Fruit fly (Drosophila melanogaster) whole organism, embryonic: ENCODE results near the gene CG10063.

Experiments used
- Aef1 ChIP-seq: fragments of 200-800 bp; sonication (Bioruptor generic); IDR thresholded peaks from 3 replicates; pipeline ENCODE4 v1.3.6; 2022; ENCODE audit warnings: missing biosample characterization, missing genetic modification characterization
- CG10543 ChIP-seq: fragments of 200-800 bp; sonication (Bioruptor generic); optimal IDR thresholded peaks from 3 replicates; lab custom pipeline; 2017; ENCODE audit warnings: missing biosample characterization, mild to moderate bottlenecking, missing genetic modification characterization, moderate library complexity
- CG11247 ChIP-seq: fragments of 200-800 bp; sonication (Bioruptor generic); IDR thresholded peaks from 2 replicates; pipeline ENCODE4 v1.3.6; 2022; ENCODE audit warnings: missing biosample characterization, missing genetic modification characterization
- CG11695 ChIP-seq: fragments of 200-800 bp; sonication (Bioruptor generic); IDR thresholded peaks from 3 replicates; pipeline ENCODE4 v1.3.6; 2022; ENCODE audit warnings: missing biosample characterization, missing genetic modification characterization
- CG1603 ChIP-seq: fragments of 200-800 bp; sonication (Bioruptor generic); optimal IDR thresholded peaks from 2 replicates; lab custom pipeline; 2019; ENCODE audit warnings: missing biosample characterization, mild to moderate bottlenecking, missing genetic modification characterization, moderate library complexity
- CG18262 ChIP-seq: fragments of 200-800 bp; optimal IDR thresholded peaks from 3 replicates; lab custom pipeline; 2019; ENCODE audit warnings: missing biosample characterization, mild to moderate bottlenecking, missing genetic modification characterization, moderate library complexity
- CG1832 ChIP-seq: fragments of 200-800 bp; sonication (Bioruptor generic); optimal IDR thresholded peaks from 2 replicates; lab custom pipeline; 2017; ENCODE audit warnings: missing biosample characterization, mild to moderate bottlenecking, missing genetic modification characterization, inconsistent platforms
- CG2875 ChIP-seq: fragments of 200-800 bp; sonication (Bioruptor generic); optimal IDR thresholded peaks from 2 replicates; lab custom pipeline; 2017; ENCODE audit warnings: missing biosample characterization, mild to moderate bottlenecking, missing genetic modification characterization, missing genetic modification reagents
- CG4730 ChIP-seq: fragments of 200-800 bp; sonication (Bioruptor generic); IDR thresholded peaks from 2 replicates; pipeline ENCODE4 v1.3.6; 2022; ENCODE audit warnings: missing biosample characterization, missing genetic modification characterization
- CHES-1-like ChIP-seq: fragments of 200-800 bp; sonication (Bioruptor generic); optimal IDR thresholded peaks from 2 replicates; lab custom pipeline; 2016; ENCODE audit warnings: missing biosample characterization, missing genetic modification characterization
- D19A ChIP-seq: fragments of 200-800 bp; optimal IDR thresholded peaks from 3 replicates; lab custom pipeline; 2019; ENCODE audit warnings: missing biosample characterization, mild to moderate bottlenecking, missing genetic modification characterization, moderate library complexity
- Dref ChIP-seq: fragments of 200-800 bp; sonication (Bioruptor generic); IDR thresholded peaks from 2 replicates; pipeline ENCODE4 v1.3.6; 2022; ENCODE audit warnings: missing biosample characterization, missing genetic modification characterization
- Drgx ChIP-seq: fragments of 200-800 bp; sonication (Bioruptor generic); IDR thresholded peaks from 2 replicates; pipeline ENCODE4 v1.3.6; 2022; ENCODE audit warnings: missing biosample characterization, missing genetic modification characterization
- HLH3B ChIP-seq: fragments of 200-800 bp; sonication (Bioruptor generic); IDR thresholded peaks from 2 replicates; pipeline ENCODE4 v1.3.6; 2022; ENCODE audit warnings: missing biosample characterization, missing genetic modification characterization
- Hsf ChIP-seq: fragments of 200-800 bp; sonication (Bioruptor generic); optimal IDR thresholded peaks from 3 replicates; lab custom pipeline; 2016; ENCODE audit warnings: missing biosample characterization, missing genetic modification characterization
- MESR4 ChIP-seq: fragments of 200-800 bp; sonication (Bioruptor generic); optimal IDR thresholded peaks from 2 replicates; lab custom pipeline; 2018; ENCODE audit warnings: missing biosample characterization, mild to moderate bottlenecking, missing genetic modification characterization, moderate library complexity
- MTF-1 ChIP-seq: fragments of 200-800 bp; sonication (Bioruptor generic); optimal IDR thresholded peaks from 2 replicates; lab custom pipeline; 2018; ENCODE audit warnings: missing biosample characterization, mild to moderate bottlenecking, missing genetic modification characterization, borderline replicate concordance
- Opbp ChIP-seq: fragments of 200-800 bp; sonication (Bioruptor generic); IDR thresholded peaks from 3 replicates; pipeline ENCODE4 v1.3.6; 2022; ENCODE audit warnings: missing biosample characterization, missing genetic modification characterization; ENCODE audit not compliant: partially characterized antibody
- Pdp1 ChIP-seq, 2 experiments: fragments of 200-800 bp; sonication (Bioruptor generic); optimal IDR thresholded peaks; 3 replicates each; lab custom pipeline; 2016; ENCODE audit warnings: missing biosample characterization in 2 of 2, missing genetic modification characterization in 2 of 2, mild to moderate bottlenecking in 1 of 2, moderate library complexity in 1 of 2
- Rfx ChIP-seq: fragments of 200-800 bp; sonication (Bioruptor generic); IDR thresholded peaks from 2 replicates; pipeline ENCODE4 v1.3.6; 2022; ENCODE audit warnings: missing biosample characterization, missing genetic modification characterization
- Rx ChIP-seq: fragments of 200-800 bp; sonication (Bioruptor generic); IDR thresholded peaks from 2 replicates; pipeline ENCODE4 v1.3.6; 2022; ENCODE audit warnings: missing biosample characterization, missing genetic modification characterization
- Scr ChIP-seq: fragments of 200-800 bp; sonication (Bioruptor generic); IDR thresholded peaks from 2 replicates; pipeline ENCODE4 v1.3.6; 2022; ENCODE audit warnings: missing biosample characterization, missing genetic modification characterization; ENCODE audit not compliant: partially characterized antibody
- Sry-β ChIP-seq: fragments of 200-800 bp; sonication (Bioruptor generic); optimal IDR thresholded peaks from 2 replicates; lab custom pipeline; 2018; ENCODE audit warnings: missing biosample characterization, mild to moderate bottlenecking, missing genetic modification characterization, moderate library complexity
- TFAM ChIP-seq: fragments of 200-800 bp; sonication (Bioruptor generic); optimal IDR thresholded peaks from 2 replicates; lab custom pipeline; 2017; ENCODE audit warnings: missing biosample characterization, missing genetic modification characterization, inconsistent platforms
- ato ChIP-seq: fragments of 200-800 bp; sonication (Bioruptor generic); IDR thresholded peaks from 2 replicates; pipeline ENCODE4 v1.3.6; 2022; ENCODE audit warnings: missing biosample characterization, missing genetic modification characterization; ENCODE audit not compliant: partially characterized antibody
- cas ChIP-seq: fragments of 200-800 bp; sonication (Bioruptor generic); IDR thresholded peaks from 2 replicates; pipeline ENCODE4 v1.3.6; 2022; ENCODE audit warnings: missing biosample characterization, missing genetic modification characterization
- ci ChIP-seq: fragments of 200-800 bp; sonication (Bioruptor generic); IDR thresholded peaks from 3 replicates; pipeline ENCODE4 v1.3.6; 2022; ENCODE audit warnings: missing biosample characterization, missing genetic modification characterization
- da ChIP-seq: fragments of 200-800 bp; sonication (Bioruptor generic); optimal IDR thresholded peaks from 2 replicates; lab custom pipeline; 2016; ENCODE audit warnings: missing biosample characterization, missing genetic modification characterization
- dpn ChIP-seq, 2 experiments: fragments of 200-800 bp; sonication (Bioruptor generic); optimal IDR thresholded peaks; 3 replicates each; lab custom pipeline; 2016; ENCODE audit warnings: missing biosample characterization in 2 of 2, missing genetic modification characterization in 2 of 2
- fd3F ChIP-seq: fragments of 200-800 bp; sonication (Bioruptor generic); optimal IDR thresholded peaks from 2 replicates; lab custom pipeline; 2018; ENCODE audit warnings: missing biosample characterization, mild to moderate bottlenecking, missing genetic modification characterization, moderate library complexity
- fd64A ChIP-seq: fragments of 200-800 bp; sonication (Bioruptor generic); optimal IDR thresholded peaks from 3 replicates; lab custom pipeline; 2018; ENCODE audit warnings: missing biosample characterization, mild to moderate bottlenecking, missing genetic modification characterization
- hbn ChIP-seq: fragments of 200-800 bp; sonication (Bioruptor generic); IDR thresholded peaks from 2 replicates; pipeline ENCODE4 v1.3.6; 2022; ENCODE audit warnings: missing biosample characterization, missing genetic modification characterization; ENCODE audit not compliant: partially characterized antibody
- kni ChIP-seq: fragments of 200-800 bp; sonication (Bioruptor generic); optimal IDR thresholded peaks from 3 replicates; lab custom pipeline; 2017; ENCODE audit warnings: mild to moderate bottlenecking, missing biosample characterization, missing genetic modification reagents, missing genetic modification characterization
- lmd ChIP-seq: fragments of 200-800 bp; sonication (Bioruptor generic); IDR thresholded peaks from 2 replicates; pipeline ENCODE4 v1.3.6; 2022; ENCODE audit warnings: missing biosample characterization, missing genetic modification characterization
- lov ChIP-seq, 2 experiments: fragments of 200-800 bp in 1 of 2; fragments of >200 bp in 1 of 2; sonication (Bioruptor generic) in 1 of 2; IDR thresholded peaks in 1 of 2; optimal IDR thresholded peaks in 1 of 2; 2 replicates in 1 of 2; 3 replicates in 1 of 2; pipeline versions ENCODE4 v1.3.6 to Lab custom; 2017 to 2022; ENCODE audit warnings: missing biosample characterization in 1 of 2, missing genetic modification characterization in 1 of 2
- nau ChIP-seq: fragments of 200-800 bp; sonication (Bioruptor generic); optimal IDR thresholded peaks from 3 replicates; lab custom pipeline; 2017; ENCODE audit warnings: missing biosample characterization, mild to moderate bottlenecking, missing genetic modification characterization, missing genetic modification reagents
- onecut ChIP-seq: fragments of 200-800 bp; sonication (Bioruptor generic); IDR thresholded peaks from 2 replicates; pipeline ENCODE4 v1.3.6; 2022; ENCODE audit warnings: missing biosample characterization, missing genetic modification characterization
- psq ChIP-seq: fragments of 200-800 bp; sonication (Bioruptor generic); optimal IDR thresholded peaks from 2 replicates; lab custom pipeline; 2017; ENCODE audit warnings: missing biosample characterization, missing genetic modification characterization
- repo ChIP-seq: fragments of 200-800 bp; sonication (Bioruptor generic); optimal IDR thresholded peaks from 2 replicates; lab custom pipeline; 2016; ENCODE audit warnings: missing biosample characterization, missing genetic modification characterization
- seq ChIP-seq: fragments of 200-800 bp; sonication (Bioruptor generic); IDR thresholded peaks from 2 replicates; pipeline ENCODE4 v1.3.6; 2022; ENCODE audit warnings: missing biosample characterization, missing genetic modification characterization
- sim ChIP-seq: fragments of 200-800 bp; sonication (Bioruptor generic); IDR thresholded peaks from 2 replicates; pipeline ENCODE4 v1.3.6; 2022; ENCODE audit warnings: missing biosample characterization, missing genetic modification characterization
- sima ChIP-seq: fragments of 200-800 bp; sonication (Bioruptor generic); optimal IDR thresholded peaks from 2 replicates; lab custom pipeline; 2016; ENCODE audit warnings: missing biosample characterization, missing genetic modification characterization
- slbo ChIP-seq: fragments of 200-800 bp; sonication (Bioruptor generic); IDR thresholded peaks from 2 replicates; pipeline ENCODE4 v1.3.6; 2022; ENCODE audit warnings: missing biosample characterization, missing genetic modification characterization
- sqz ChIP-seq: fragments of 200-800 bp; sonication (Bioruptor generic); optimal IDR thresholded peaks from 3 replicates; lab custom pipeline; 2018; ENCODE audit warnings: missing biosample characterization, mild to moderate bottlenecking, missing genetic modification characterization
- tgo ChIP-seq: fragments of 200-800 bp; sonication (Bioruptor generic); IDR thresholded peaks from 3 replicates; pipeline ENCODE4 v1.3.6; 2022; ENCODE audit warnings: missing biosample characterization, missing genetic modification characterization
- ttk ChIP-seq: fragments of 200-800 bp; sonication (Bioruptor generic); IDR thresholded peaks from 2 replicates; pipeline ENCODE4 v2.1.2; 2022; ENCODE audit warnings: missing biosample characterization, missing genetic modification characterization
- unc-4 ChIP-seq: fragments of 200-800 bp; sonication (Bioruptor generic); IDR thresholded peaks from 2 replicates; pipeline ENCODE4 v1.3.6; 2022; ENCODE audit warnings: missing biosample characterization, missing genetic modification characterization; ENCODE audit not compliant: partially characterized antibody
- wdn ChIP-seq: fragments of 200-800 bp; sonication (Bioruptor generic); IDR thresholded peaks from 2 replicates; pipeline ENCODE4 v1.3.6; 2022; ENCODE audit warnings: missing biosample characterization, missing genetic modification characterization
- yki ChIP-seq: fragments of >200 bp; optimal IDR thresholded peaks from 3 replicates; lab custom pipeline; 2018
- zen2 ChIP-seq: fragments of 200-800 bp; sonication (Bioruptor generic); IDR thresholded peaks from 3 replicates; pipeline ENCODE4 v1.3.6; 2022; ENCODE audit warnings: missing biosample characterization, missing genetic modification characterization; ENCODE audit not compliant: partially characterized antibody
- zfh2 ChIP-seq: fragments of 200-800 bp; sonication (Bioruptor generic); optimal IDR thresholded peaks from 2 replicates; lab custom pipeline; 2016; ENCODE audit warnings: missing biosample characterization, missing genetic modification characterization

Gene CG10063

DNA sequence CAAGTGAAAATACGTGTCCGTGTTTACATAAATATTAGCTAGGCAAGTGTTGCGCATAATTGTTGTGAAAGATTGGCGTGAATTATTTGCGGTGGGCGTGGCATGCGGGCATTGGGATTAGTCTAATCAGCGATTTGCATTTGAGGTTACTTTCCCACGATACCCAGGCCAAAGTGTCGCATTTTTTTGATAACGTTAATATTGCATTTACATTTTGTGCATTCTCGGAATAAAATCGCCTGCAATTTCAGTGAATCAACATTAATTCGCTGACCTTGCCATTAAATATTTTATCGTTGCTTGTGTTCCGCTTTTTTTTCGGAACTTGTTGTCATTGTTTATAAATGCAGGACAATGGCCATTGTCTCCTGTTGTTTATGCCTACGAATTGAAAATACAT, 30.1 kb upstream of the CG10063 start:
- TF ChIP-seq Hsf (no peak), Aef1 (GFP tag; lab: Robert Waterston, UW) (no peak), CG4730 (no peak), kni (GFP tag; lab: Kevin White, UChicago) (no peak), Sry-β (GFP tag; lab: Kevin White, UChicago) (no peak), CG1603 (tag; lab: Kevin White, UChicago) (no peak), Pdp1 (GFP tag; optimal IDR thresholded peaks at IDR 0.05; lab: Kevin White, UChicago) (no peak), da (GFP tag; lab: Kevin White, UChicago) (no peak), nau (no peak), onecut (GFP tag; lab: Robert Waterston, UW) (no peak), yki (lab: Kevin White, UChicago) (no peak), CG18262 (tag; lab: Kevin White, UChicago) (no peak), Dref (GFP tag; lab: Robert Waterston, UW) (no peak), ato (GFP tag; lab: Robert Waterston, UW) (no peak), ci (GFP tag; lab: Robert Waterston, UW) (no peak), unc-4 (no peak), Scr (GFP tag; lab: Robert Waterston, UW) (no peak), MTF-1 (GFP tag; lab: Kevin White, UChicago) (no peak)

DNA sequence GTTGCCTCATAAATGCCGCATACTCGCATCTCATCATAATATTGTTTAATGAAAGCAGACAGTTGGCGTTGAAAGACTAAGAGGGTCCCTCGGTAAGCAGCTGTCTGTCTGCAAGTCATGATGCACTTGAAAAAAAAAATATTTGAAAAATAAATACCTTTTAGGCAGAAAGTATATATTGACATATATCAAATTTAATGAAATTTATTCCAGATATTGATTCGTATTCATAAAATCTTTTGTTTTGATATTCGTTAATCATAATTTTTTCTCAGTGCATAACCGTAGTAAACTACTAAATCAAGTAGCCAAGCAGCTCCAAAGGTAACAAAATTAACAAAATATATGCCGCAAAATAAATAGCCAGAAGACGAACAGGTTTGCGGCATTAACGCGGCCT, 29.6 kb upstream of the CG10063 start:
- TF ChIP-seq CG10543 (GFP tag; lab: Kevin White, UChicago): no peak
- TF ChIP-seq lmd: peak; percentile 31
- no peak for TF ChIP-seq hbn (GFP tag; lab: Robert Waterston, UW)
- no peak for TF ChIP-seq D19A (tag; lab: Kevin White, UChicago)
- 0 out of 2 replicates have a peak, but pooled peaks have one; percentile 9 for TF ChIP-seq Rx (GFP tag; lab: Robert Waterston, UW)
- TF ChIP-seq dpn (GFP tag; optimal IDR thresholded peaks at IDR 0.05; lab: Kevin White, UChicago): no peak
- no peak for TF ChIP-seq CG1832 (GFP tag; lab: Kevin White, UChicago)
- 0 out of 2 replicates have a peak, but pooled peaks have one; percentile 15 for TF ChIP-seq Rfx
- TF ChIP-seq da (GFP tag; lab: Kevin White, UChicago): no peak
- no peak for TF ChIP-seq CG11247 (GFP tag; lab: Robert Waterston, UW)
- TF ChIP-seq slbo (GFP tag; lab: Robert Waterston, UW): no peak
- no peak for TF ChIP-seq CHES-1-like (GFP tag; lab: Kevin White, UChicago)
- TF ChIP-seq Drgx (GFP tag; lab: Robert Waterston, UW): peak; percentile 31; the same call in 1 of the 2 replicates
- 0 out of 3 replicates have a peak, but pooled peaks have one; percentile 17 for TF ChIP-seq CG11695
- TF ChIP-seq fd64A (GFP tag; lab: Kevin White, UChicago): no peak
- no peak for TF ChIP-seq Opbp (GFP tag; lab: Robert Waterston, UW)
- no peak for TF ChIP-seq psq
- TF ChIP-seq repo: no peak
- 0 out of 2 replicates have a peak, but pooled peaks have one; percentile 20 for TF ChIP-seq ttk
- no peak for TF ChIP-seq zfh2 (GFP tag; lab: Kevin White, UChicago)
- TF ChIP-seq sqz (GFP tag; lab: Kevin White, UChicago): no peak
- TF ChIP-seq sima (GFP tag; lab: Kevin White, UChicago): no peak
- no peak for TF ChIP-seq CG2875 (GFP tag; lab: Kevin White, UChicago)
- no peak for TF ChIP-seq fd3F (GFP tag; lab: Kevin White, UChicago)
- no peak for TF ChIP-seq HLH3B (GFP tag; lab: Robert Waterston, UW)
- TF ChIP-seq TFAM: no peak
- TF ChIP-seq MESR4 (GFP tag; lab: Kevin White, UChicago): no peak
- no peak for TF ChIP-seq seq (GFP tag; lab: Robert Waterston, UW)
- TF ChIP-seq cas (GFP tag; lab: Robert Waterston, UW): no peak
- TF ChIP-seq lov (optimal IDR thresholded peaks at IDR 0.05; lab: Kevin White, UChicago): no peak
- TF ChIP-seq lov (GFP tag; IDR thresholded peaks at IDR 0.05; lab: Robert Waterston, UW): no peak
- no peak for TF ChIP-seq zen2 (GFP tag; lab: Robert Waterston, UW)
- TF ChIP-seq wdn (GFP tag; lab: Robert Waterston, UW): no peak
- TF ChIP-seq sim (GFP tag; lab: Robert Waterston, UW): no peak
- TF ChIP-seq tgo (GFP tag; lab: Robert Waterston, UW): no peak; the same call in 2 of the 3 replicates
